Worm (Caenorhabditis elegans): ENCODE measurements around the gene sptl-2.
A peak's percentile ranks its signal among the peaks of the same experiment; 100 is the strongest.

sptl-2 gene

ce11 chrV:8040247-8041084 lies 23.5 kb downstream of the sptl-2 start:
- no peak for TF ChIP-seq lag-1 (GFP tag; IDR thresholded peaks at IDR 0.05)
- peak; percentile 38 for TF ChIP-seq rpc-1 (optimal IDR thresholded peaks at IDR 0.05)
- TF ChIP-seq rpc-1 (tag; optimal IDR thresholded peaks at IDR 0.05) = no peak
- TF ChIP-seq somi-1 (GFP tag; optimal IDR thresholded peaks at IDR 0.05) = peak; percentile 54
- peak; percentile 89 for TF ChIP-seq hsf-1 (GFP tag; IDR thresholded peaks at IDR 0.05)
- 0 out of 2 replicates have a peak, but pooled peaks have one; percentile 5 for TF ChIP-seq dox-1 (GFP tag; IDR thresholded peaks at IDR 0.05)
- TF ChIP-seq ama-1 (optimal IDR thresholded peaks at IDR 0.05) = peak; percentile 86
- no peak for TF ChIP-seq ama-1 (GFP tag; optimal IDR thresholded peaks at IDR 0.05)

ce11 chrV:8041336-8041868 lies 24.4 kb downstream of the sptl-2 start:
- TF ChIP-seq Y95B8A.8 (GFP tag; IDR thresholded peaks at IDR 0.05) (no peak), tbx-9 (tag; optimal IDR thresholded peaks at IDR 0.05; ENCODE audit: borderline replicate concordance) (no peak), egl-44 (GFP tag; IDR thresholded peaks at IDR 0.05) (no peak), ceh-100 (GFP tag; IDR thresholded peaks at IDR 0.05) (no peak), F57C9.4 (tag; optimal IDR thresholded peaks at IDR 0.05) (no peak), K12H6.12 (tag; optimal IDR thresholded peaks at IDR 0.05) (no peak), hsf-1 (GFP tag; IDR thresholded peaks at IDR 0.05) (no peak), B0261.1 (tag; optimal IDR thresholded peaks at IDR 0.05) (no peak), F23B12.7 (tag; optimal IDR thresholded peaks at IDR 0.05; ENCODE audit: insufficient read depth) (no peak), sptf-2 (GFP tag; optimal IDR thresholded peaks at IDR 0.05) (no peak), B0019.2 (GFP tag; conservative IDR thresholded peaks at IDR 0.05) (no peak), tbp1 (GFP tag; optimal IDR thresholded peaks at IDR 0.05) (no peak), egl-18 (GFP tag; IDR thresholded peaks at IDR 0.05) (no peak), ZK185.1 (tag; optimal IDR thresholded peaks at IDR 0.05; ENCODE audit: poor library complexity, severe bottlenecking) (no peak), snpc-1.3 (tag; optimal IDR thresholded peaks at IDR 0.05; ENCODE audit: insufficient read depth) (no peak), snpc-3.4 (tag; optimal IDR thresholded peaks at IDR 0.05) (no peak), snpc-1.1 (tag; optimal IDR thresholded peaks at IDR 0.05; ENCODE audit: insufficient read depth) (no peak), madf-3 (GFP tag; IDR thresholded peaks at IDR 0.05) (no peak)

- TF ChIP-seq let-607 (tag; optimal IDR thresholded peaks at IDR 0.05) (no peak), die-1 (tag; optimal IDR thresholded peaks at IDR 0.05) (no peak), ztf-18 (tag; optimal IDR thresholded peaks at IDR 0.05) (no peak), pha-4 (tag; optimal IDR thresholded peaks at IDR 0.05) (no peak), nhr-27 (tag; optimal IDR thresholded peaks at IDR 0.05) (no peak), bed-1 (GFP tag; IDR thresholded peaks at IDR 0.05) (no peak), lag-1 (GFP tag; IDR thresholded peaks at IDR 0.05) (no peak), nfya-1 (tag; optimal IDR thresholded peaks at IDR 0.05; ENCODE audit: borderline replicate concordance, insufficient read depth) (no peak), lin-26 (GFP tag; IDR thresholded peaks at IDR 0.05) (no peak), B0019.2 (GFP tag; conservative IDR thresholded peaks at IDR 0.05) (no peak), snpc-1.3 (tag; optimal IDR thresholded peaks at IDR 0.05; ENCODE audit: insufficient read depth) (no peak), let-526 (GFP tag; IDR thresholded peaks at IDR 0.05) (no peak), madf-10 (tag; optimal IDR thresholded peaks at IDR 0.05) (no peak), B0035.1 (tag; optimal IDR thresholded peaks at IDR 0.05) (no peak), nhr-80 (tag; optimal IDR thresholded peaks at IDR 0.05) (no peak), ceh-27 (GFP tag; optimal IDR thresholded peaks at IDR 0.05) (no peak), F49E8.2 (tag; optimal IDR thresholded peaks at IDR 0.05; ENCODE audit: insufficient read depth) (no peak)
Measured at ce11 chrV:8043664-8044063, 26.7 kb downstream of the sptl-2 start.
